Worm (Caenorhabditis elegans): ENCODE data around the gene R08A2.7.
"Not testable (repeated sequence)": the region's sequence is repeated elsewhere in the genome, so short reads cannot be mapped to it uniquely, and the experiment has no call there.

R08A2.7 gene

DNA sequence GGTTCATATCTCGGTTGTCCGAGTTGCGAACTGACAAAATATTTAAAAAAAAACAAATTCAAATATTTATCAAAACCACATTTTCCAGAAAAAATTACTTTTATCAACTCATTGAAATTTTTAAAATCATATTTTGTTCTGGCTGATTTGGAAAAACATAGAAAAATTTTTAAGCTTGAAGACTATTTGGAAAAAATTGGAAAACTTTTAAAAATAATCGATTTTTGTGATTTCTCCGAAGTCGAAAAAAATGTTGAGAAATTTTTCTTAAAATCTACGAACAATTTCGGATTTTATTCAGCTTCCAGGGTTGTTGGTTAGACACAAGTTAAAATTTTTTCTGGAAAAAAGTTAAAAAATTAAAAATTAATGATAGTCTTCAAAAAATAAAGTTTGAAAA lies 13.7 kb downstream of the R08A2.7 start, which contains the start of gene Y50E8A.5:
Y50E8A.5 (minus strand) TSS at position 101 of the 400 bp plus-strand sequence.
- TF ChIP-seq nhr-237 (tag; optimal IDR thresholded peaks at IDR 0.05) (no peak), nhr-76 (tag; optimal IDR thresholded peaks at IDR 0.05) (no peak), nhr-12 (tag; optimal IDR thresholded peaks at IDR 0.05) (no peak), tbx-2 (tag; optimal IDR thresholded peaks at IDR 0.05) (no peak), ama-1 (optimal IDR thresholded peaks at IDR 0.05) (no peak), nhr-77 (tag; optimal IDR thresholded peaks at IDR 0.05) (no peak), daf-12 (tag; optimal IDR thresholded peaks at IDR 0.05) (no peak), fkh-10 (GFP tag; optimal IDR thresholded peaks at IDR 0.05) (no peak), lsy-12 (tag; optimal IDR thresholded peaks at IDR 0.05) (no peak), ztf-4 (tag; optimal IDR thresholded peaks at IDR 0.05) (no peak)

DNA sequence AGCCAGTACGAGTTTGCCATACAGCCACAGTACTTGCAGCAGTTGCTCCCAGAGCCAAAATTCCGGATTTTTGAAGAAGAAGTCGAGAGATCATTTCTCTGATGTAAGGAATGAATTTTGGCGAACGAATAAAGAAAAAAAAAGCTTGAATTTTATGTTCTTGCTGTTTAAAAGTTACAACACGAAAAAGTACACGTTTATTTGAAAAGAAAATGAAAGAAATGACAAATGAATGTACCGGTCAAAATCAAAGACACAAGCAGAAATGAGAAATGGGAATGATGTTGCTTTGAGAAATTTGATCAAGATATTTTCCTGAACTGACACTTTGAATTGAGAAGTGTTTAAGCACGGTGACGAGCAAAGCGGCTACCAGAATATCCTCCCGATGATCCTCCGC lies 18.1 kb downstream of the R08A2.7 start, which contains the start of gene Y50E8A.6:
Y50E8A.6 (minus strand) TSS at position 101 of the 400 bp plus-strand sequence.
- TF ChIP-seq ztf-11 (tag; optimal IDR thresholded peaks at IDR 0.05): no peak

ce11 chrV:14744824-14745223 lies 21.7 kb downstream of the R08A2.7 start:
- no peak for TF ChIP-seq elt-1 (tag; optimal IDR thresholded peaks at IDR 0.05)
- no peak for TF ChIP-seq hmg-11 (tag; optimal IDR thresholded peaks at IDR 0.05)
- no peak for TF ChIP-seq nhr-43 (tag; optimal IDR thresholded peaks at IDR 0.05; ENCODE audit: poor library complexity, severe bottlenecking)
- no peak for TF ChIP-seq egl-27 (tag; optimal IDR thresholded peaks at IDR 0.05)
- TF ChIP-seq nhr-11 (tag; optimal IDR thresholded peaks at IDR 0.05): no peak

- TF ChIP-seq nhr-237 (tag; optimal IDR thresholded peaks at IDR 0.05) (no peak), pha-4 (tag; optimal IDR thresholded peaks at IDR 0.05) (no peak), nhr-77 (tag; optimal IDR thresholded peaks at IDR 0.05) (no peak), daf-12 (tag; optimal IDR thresholded peaks at IDR 0.05) (no peak), elt-3 (tag; optimal IDR thresholded peaks at IDR 0.05) (no peak), ZK546.5 (tag; optimal IDR thresholded peaks at IDR 0.05) (no peak), fkh-10 (GFP tag; optimal IDR thresholded peaks at IDR 0.05) (no peak), aly-2 (tag; optimal IDR thresholded peaks at IDR 0.05) (no peak), R02D3.7 (tag; optimal IDR thresholded peaks at IDR 0.05) (no peak), zag-1 (tag; optimal IDR thresholded peaks at IDR 0.05) (no peak), ceh-82 (tag; optimal IDR thresholded peaks at IDR 0.05) (no peak), skn-1 (tag; optimal IDR thresholded peaks at IDR 0.05) (no peak), eor-1 (tag; optimal IDR thresholded peaks at IDR 0.05) (no peak), ama-1 (optimal IDR thresholded peaks at IDR 0.05) (no peak), nhr-12 (tag; optimal IDR thresholded peaks at IDR 0.05) (no peak), jun-1 (tag; optimal IDR thresholded peaks at IDR 0.05) (no peak), lin-15B (tag; optimal IDR thresholded peaks at IDR 0.05) (no peak), mdl-1 (tag; optimal IDR thresholded peaks at IDR 0.05) (no peak)
Measured at ce11 chrV:14746975-14747374, 23.9 kb downstream of the R08A2.7 start.

DNA sequence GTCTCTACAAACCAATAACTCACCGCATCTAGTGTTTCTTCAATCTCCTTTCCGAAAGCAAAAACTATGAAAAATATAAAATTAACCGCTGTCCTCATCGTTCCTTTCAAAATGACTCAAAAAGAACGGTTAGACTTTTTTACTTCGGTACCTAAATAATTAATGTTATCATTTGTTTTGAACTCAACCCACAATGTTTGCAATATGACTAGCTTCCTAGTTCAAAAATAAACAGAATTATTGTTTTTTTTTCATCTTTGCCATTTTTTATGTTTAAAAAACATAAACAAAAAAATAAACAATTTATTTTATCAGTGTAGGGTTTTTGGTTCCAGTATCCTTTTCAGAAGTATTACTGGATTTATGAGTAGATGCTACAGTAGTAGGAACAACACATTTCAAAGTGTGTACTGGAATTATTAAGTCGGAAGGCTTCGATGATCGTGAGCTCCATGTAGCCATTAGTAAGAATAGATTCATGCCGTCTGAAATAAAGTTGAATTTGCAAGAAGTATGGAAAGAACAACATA lies 25.6 kb downstream of the R08A2.7 start, which contains the start of the genes lipl-8 and Y50E8A.22:
lipl-8 (minus strand) TSS at position 101 of the 530 bp plus-strand sequence.
Y50E8A.22 (minus strand) TSS at position 480 of the 530 bp plus-strand sequence.
- no peak for TF ChIP-seq unc-62 (GFP tag; optimal IDR thresholded peaks at IDR 0.05)
- no peak for TF ChIP-seq nhr-28 (tag; optimal IDR thresholded peaks at IDR 0.05)
- no peak for TF ChIP-seq nhr-67 (tag; optimal IDR thresholded peaks at IDR 0.05)
- no peak for TF ChIP-seq ceh-9 (tag; optimal IDR thresholded peaks at IDR 0.05)
- TF ChIP-seq snpc-4 (tag; optimal IDR thresholded peaks at IDR 0.05): no peak
- TF ChIP-seq lin-15B (tag; optimal IDR thresholded peaks at IDR 0.05): no peak
- TF ChIP-seq lin-39 (tag; optimal IDR thresholded peaks at IDR 0.05): no peak
- TF ChIP-seq sea-2 (GFP tag; optimal IDR thresholded peaks at IDR 0.05): no peak

DNA sequence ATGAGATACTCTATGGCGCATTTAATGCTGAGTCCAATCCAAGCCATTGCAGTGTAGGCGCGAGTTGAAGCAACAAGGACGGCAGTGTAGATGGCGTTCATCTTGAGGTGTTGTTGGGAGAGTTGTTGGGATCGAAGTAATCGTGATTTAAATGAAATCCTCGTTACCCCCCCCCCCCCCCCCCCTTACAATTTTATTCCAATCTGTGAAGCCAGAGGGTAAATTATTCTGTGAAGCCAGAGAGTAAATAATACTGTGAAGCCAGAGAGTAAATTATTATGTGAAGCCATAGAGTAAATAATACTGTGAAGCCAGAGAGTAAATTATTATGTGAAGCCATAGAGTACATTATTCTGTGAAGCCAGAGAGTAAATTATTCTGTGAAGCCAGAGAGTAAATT lies 27.2 kb downstream of the R08A2.7 start, which contains the start of gene nspa-10:
nspa-10 (minus strand) TSS at position 101 of the 400 bp plus-strand sequence.
- not testable (repeated sequence) for TF ChIP-seq egl-5, ceh-28, skn-1 (tag; optimal IDR thresholded peaks at IDR 0.05)
